Fruit fly (Drosophila melanogaster): ENCODE results near the gene CG44040.

Gene CG44040

dm6 chr3R:15369742-15370141 is 49.6 kb downstream of the CG44040 start, which contains the start of gene CG14868:
TSS of gene CG14868 (minus strand) at chr3R:15369945.
- TF ChIP-seq Hr4 (GFP tag; optimal IDR thresholded peaks at IDR 0.05) (no peak), CG10669 (GFP tag; optimal IDR thresholded peaks at IDR 0.05) (no peak), cyc (GFP tag; optimal IDR thresholded peaks at IDR 0.05) (no peak), CG4318 (GFP tag; optimal IDR thresholded peaks at IDR 0.05) (no peak), CG9139 (GFP tag; optimal IDR thresholded peaks at IDR 0.05) (no peak), dac (GFP tag; optimal IDR thresholded peaks at IDR 0.05) (no peak), esn (GFP tag; optimal IDR thresholded peaks at IDR 0.05) (no peak), Ets21C (GFP tag; optimal IDR thresholded peaks at IDR 0.05) (no peak), Lpt (GFP tag; optimal IDR thresholded peaks at IDR 0.05) (no peak), CG34406 (GFP tag; optimal IDR thresholded peaks at IDR 0.05) (no peak), CG16779 (tag; optimal IDR thresholded peaks at IDR 0.05) (no peak), lz (GFP tag; optimal IDR thresholded peaks at IDR 0.05) (no peak), CG10631 (GFP tag; optimal IDR thresholded peaks at IDR 0.05) (no peak), Sox14 (GFP tag; optimal IDR thresholded peaks at IDR 0.05) (no peak)
